Worm (Caenorhabditis elegans) whole organism, dauer: ENCODE measurements around the gene clec-257.

Source experiments
- unc-62 ChIP-seq: sonication (generic microtip); optimal IDR thresholded peaks from 2 replicates; lab custom pipeline; 2017; ENCODE audit warnings: missing biosample characterization, missing genetic modification reagents, missing genetic modification characterization

clec-257 gene

ce11 chrV:18808621-18809020 lies 35.8 kb downstream of the clec-257 start, which contains the start of gene C54E10.6:
Gene C54E10.6, minus strand, starts transcription at chrV:18808729.
- TF ChIP-seq unc-62 (GFP tag; lab: Kevin White, UChicago): no peak

- TF ChIP-seq unc-62 (GFP tag; lab: Kevin White, UChicago): no peak
Observed at ce11 chrV:18810705-18811104, 37.8 kb downstream of the clec-257 start, which contains the start of gene C54E10.3. Gene C54E10.3, plus strand, starts transcription at chrV:18811005.

- TF ChIP-seq unc-62 (GFP tag; lab: Kevin White, UChicago): no peak
Observed at ce11 chrV:18811360-18811759, 38.5 kb downstream of the clec-257 start, which contains the start of gene C54E10.7. Gene C54E10.7, plus strand, starts transcription at chrV:18811660.

- TF ChIP-seq unc-62 (GFP tag; lab: Kevin White, UChicago): no peak
Observed at ce11 chrV:18819643-18820042, 46.8 kb downstream of the clec-257 start, which contains the start of gene ncs-5. Gene ncs-5, plus strand, starts transcription at chrV:18819766.

- TF ChIP-seq unc-62 (GFP tag; lab: Kevin White, UChicago): no peak
Observed at ce11 chrV:18821569-18821968, 48.7 kb downstream of the clec-257 start.
